Fruit fly (Drosophila melanogaster) whole organism, embryonic: ENCODE measurements around the gene uif.

Experiments
- Ada2b ChIP-seq: fragments of 200-800 bp; sonication (Bioruptor generic); IDR thresholded peaks from 2 replicates; pipeline ENCODE4 v1.3.6; 2022; ENCODE audit warnings: missing biosample characterization, missing genetic modification characterization
- Aef1 ChIP-seq: fragments of 200-800 bp; sonication (Bioruptor generic); IDR thresholded peaks from 3 replicates; pipeline ENCODE4 v1.3.6; 2022; ENCODE audit warnings: missing biosample characterization, missing genetic modification characterization
- Awh ChIP-seq: fragments of 200-800 bp; sonication (Bioruptor generic); IDR thresholded peaks from 2 replicates; pipeline ENCODE4, ENCODE4 v1.3.6; 2022; ENCODE audit warnings: missing biosample characterization, missing genetic modification characterization
- CG10274 ChIP-seq: fragments of 200-800 bp; sonication (Bioruptor generic); optimal IDR thresholded peaks from 3 replicates; lab custom pipeline; 2017; ENCODE audit warnings: missing biosample characterization, mild to moderate bottlenecking, missing genetic modification characterization
- CG11085 ChIP-seq: fragments of 200-800 bp; sonication (Bioruptor generic); IDR thresholded peaks from 2 replicates; pipeline ENCODE4 v1.3.6; 2022; ENCODE audit warnings: missing biosample characterization, missing genetic modification characterization
- CG11398 ChIP-seq: fragments of 200-800 bp; sonication (Bioruptor generic); optimal IDR thresholded peaks from 2 replicates; lab custom pipeline; 2016; ENCODE audit warnings: missing biosample characterization, missing genetic modification characterization
- CG11695 ChIP-seq: fragments of 200-800 bp; sonication (Bioruptor generic); IDR thresholded peaks from 3 replicates; pipeline ENCODE4 v1.3.6; 2022; ENCODE audit warnings: missing biosample characterization, missing genetic modification characterization
- CG12071 ChIP-seq: fragments of 200-800 bp; sonication (Bioruptor generic); optimal IDR thresholded peaks from 3 replicates; lab custom pipeline; 2018; ENCODE audit warnings: missing biosample characterization, mild to moderate bottlenecking, missing genetic modification characterization
- CG14441 ChIP-seq: fragments of 200-800 bp; sonication (Bioruptor generic); IDR thresholded peaks from 2 replicates; pipeline ENCODE4 v1.3.6; 2022; ENCODE audit warnings: missing biosample characterization, missing genetic modification characterization
- CG1529 ChIP-seq: fragments of 200-800 bp; sonication (Bioruptor generic); optimal IDR thresholded peaks from 3 replicates; lab custom pipeline; 2018; ENCODE audit warnings: missing biosample characterization, missing genetic modification characterization
- CG17359 ChIP-seq: fragments of 200-800 bp; sonication (Bioruptor generic); optimal IDR thresholded peaks from 3 replicates; lab custom pipeline; 2018; ENCODE audit warnings: missing biosample characterization, mild to moderate bottlenecking, missing genetic modification characterization, moderate library complexity
- CG17568 ChIP-seq: fragments of 200-800 bp; sonication (Bioruptor generic); optimal IDR thresholded peaks from 2 replicates; lab custom pipeline; 2018; ENCODE audit warnings: missing biosample characterization, mild to moderate bottlenecking, missing genetic modification characterization, moderate library complexity
- CG18599 ChIP-seq: fragments of 200-800 bp; sonication (Bioruptor generic); optimal IDR thresholded peaks from 3 replicates; lab custom pipeline; 2017; ENCODE audit warnings: missing biosample characterization, missing genetic modification characterization, mild to moderate bottlenecking, moderate library complexity, missing genetic modification reagents
- CG30020 ChIP-seq: fragments of 200-800 bp; optimal IDR thresholded peaks from 2 replicates; lab custom pipeline; 2019; ENCODE audit warnings: missing biosample characterization, mild to moderate bottlenecking, missing genetic modification characterization, moderate library complexity
- CG34224 ChIP-seq: fragments of 200-800 bp; sonication (Bioruptor generic); IDR thresholded peaks from 3 replicates; pipeline ENCODE4 v1.3.6; 2022; ENCODE audit warnings: missing biosample characterization, missing genetic modification characterization; ENCODE audit not compliant: partially characterized antibody
- CG6175 ChIP-seq: fragments of 200-800 bp; sonication (Bioruptor generic); IDR thresholded peaks from 3 replicates; pipeline ENCODE4 v1.3.6; 2022; ENCODE audit warnings: missing biosample characterization, missing genetic modification characterization
- CG6765 ChIP-seq: fragments of 200-800 bp; sonication (Bioruptor generic); optimal IDR thresholded peaks from 3 replicates; lab custom pipeline; 2017; ENCODE audit warnings: missing biosample characterization, mild to moderate bottlenecking, missing genetic modification characterization
- CG6791 ChIP-seq: fragments of 200-800 bp; sonication (Bioruptor generic); IDR thresholded peaks from 3 replicates; pipeline ENCODE4 v1.3.6; 2022; ENCODE audit warnings: missing biosample characterization, missing genetic modification characterization; ENCODE audit not compliant: partially characterized antibody
- Dad ChIP-seq: fragments of 200-800 bp; sonication (Bioruptor generic); optimal IDR thresholded peaks from 3 replicates; lab custom pipeline; 2016; ENCODE audit warnings: missing biosample characterization, missing genetic modification characterization
- Dbx ChIP-seq: fragments of 200-800 bp; sonication (Bioruptor generic); IDR thresholded peaks from 3 replicates; pipeline ENCODE4 v1.3.6; 2022; ENCODE audit warnings: missing biosample characterization, missing genetic modification characterization
- Dip2 ChIP-seq: fragments of 200-800 bp; sonication (Bioruptor generic); IDR thresholded peaks from 2 replicates; pipeline ENCODE4 v1.3.6; 2022; ENCODE audit warnings: missing biosample characterization, missing genetic modification characterization
- Fer2 ChIP-seq: fragments of 200-800 bp; sonication (Bioruptor generic); optimal IDR thresholded peaks from 2 replicates; lab custom pipeline; 2018; ENCODE audit warnings: missing biosample characterization, mild to moderate bottlenecking, missing genetic modification characterization, moderate library complexity
- Gsc ChIP-seq: fragments of 200-800 bp; sonication (Bioruptor generic); IDR thresholded peaks from 2 replicates; pipeline ENCODE4 v1.3.6; 2022; ENCODE audit warnings: missing biosample characterization, missing genetic modification characterization
- H2.0 ChIP-seq: fragments of 200-800 bp; sonication (Bioruptor generic); IDR thresholded peaks from 2 replicates; pipeline ENCODE4 v1.3.6; 2022; ENCODE audit warnings: missing biosample characterization, missing genetic modification characterization
- Hey ChIP-seq: fragments of 200-800 bp; sonication (Bioruptor generic); optimal IDR thresholded peaks from 3 replicates; lab custom pipeline; 2018; ENCODE audit warnings: missing biosample characterization, mild to moderate bottlenecking, missing genetic modification characterization
- Hmr ChIP-seq: fragments of 200-800 bp; sonication (Bioruptor generic); optimal IDR thresholded peaks from 3 replicates; lab custom pipeline; 2017; ENCODE audit warnings: mild to moderate bottlenecking, missing biosample characterization, missing genetic modification reagents, missing genetic modification characterization
- Lim3 ChIP-seq: fragments of 200-800 bp; sonication (Bioruptor generic); IDR thresholded peaks from 2 replicates; pipeline ENCODE4 v1.3.6; 2022; ENCODE audit warnings: missing biosample characterization, missing genetic modification characterization
- Sin3A ChIP-seq: fragments of >200 bp; optimal IDR thresholded peaks from 2 replicates; lab custom pipeline; 2018
- Six4 ChIP-seq: fragments of 200-800 bp; sonication (Bioruptor generic); optimal IDR thresholded peaks from 2 replicates; lab custom pipeline; 2016; ENCODE audit warnings: missing biosample characterization, missing genetic modification characterization
- Trl ChIP-seq, 3 experiments: fragments of >200 bp in 2 of 3; fragments of 200-800 bp in 1 of 3; sonication (Bioruptor generic) in 1 of 3; optimal IDR thresholded peaks; 2 replicates in 1 of 3; 3 replicates in 2 of 3; lab custom pipeline; 2016 to 2017; ENCODE audit warnings: missing biosample characterization in 1 of 3, missing genetic modification characterization in 1 of 3
- ap ChIP-seq: fragments of 200-800 bp; sonication (Bioruptor generic); IDR thresholded peaks from 2 replicates; pipeline ENCODE4 v1.3.6; 2022; ENCODE audit warnings: missing biosample characterization, missing genetic modification characterization
- dm ChIP-seq: fragments of 200-800 bp; sonication (Bioruptor generic); optimal IDR thresholded peaks from 3 replicates; lab custom pipeline; 2016; ENCODE audit warnings: missing biosample characterization, missing genetic modification characterization
- dysf ChIP-seq: fragments of 200-800 bp; sonication (Bioruptor generic); IDR thresholded peaks from 3 replicates; pipeline ENCODE4 v1.3.6; 2022; ENCODE audit warnings: missing biosample characterization, missing genetic modification characterization
- gcm ChIP-seq: fragments of 200-800 bp; sonication (Bioruptor generic); optimal IDR thresholded peaks from 2 replicates; lab custom pipeline; 2019; ENCODE audit warnings: missing biosample characterization, mild to moderate bottlenecking, missing genetic modification characterization, moderate library complexity
- ken ChIP-seq: fragments of 200-800 bp; sonication (Bioruptor generic); IDR thresholded peaks from 3 replicates; pipeline ENCODE4 v1.3.6; 2022; ENCODE audit warnings: missing biosample characterization, missing genetic modification characterization
- lab ChIP-seq: fragments of 200-800 bp; sonication (Bioruptor generic); optimal IDR thresholded peaks from 3 replicates; lab custom pipeline; 2017; ENCODE audit warnings: missing biosample characterization, missing genetic modification characterization, mild to moderate bottlenecking, moderate library complexity, missing genetic modification reagents
- lbe ChIP-seq: fragments of 200-800 bp; sonication (Bioruptor generic); optimal IDR thresholded peaks from 2 replicates; lab custom pipeline; 2016; ENCODE audit warnings: missing biosample characterization, mild to moderate bottlenecking, missing genetic modification characterization
- lola ChIP-seq, 3 experiments: fragments of >200 bp in 2 of 3; fragments of 200-800 bp in 1 of 3; sonication (Bioruptor generic) in 1 of 3; optimal IDR thresholded peaks; 2 replicates each; lab custom pipeline; 2017 to 2019; ENCODE audit warnings: missing biosample characterization in 3 of 3, missing genetic modification characterization in 3 of 3, mild to moderate bottlenecking in 1 of 3, moderate library complexity in 1 of 3
- mirr ChIP-seq: fragments of 200-800 bp; sonication (Bioruptor generic); optimal IDR thresholded peaks from 3 replicates; lab custom pipeline; 2018; ENCODE audit warnings: missing biosample characterization, mild to moderate bottlenecking, missing genetic modification characterization
- p53 ChIP-seq: fragments of 200-800 bp; sonication (Bioruptor generic); optimal IDR thresholded peaks from 2 replicates; lab custom pipeline; 2016; ENCODE audit warnings: missing biosample characterization, missing genetic modification characterization
- ranshi ChIP-seq: fragments of 200-800 bp; sonication (Bioruptor generic); IDR thresholded peaks from 2 replicates; pipeline ENCODE4 v1.3.6; 2022; ENCODE audit warnings: missing biosample characterization, missing genetic modification characterization
- schlank ChIP-seq: fragments of 200-800 bp; sonication (Bioruptor generic); optimal IDR thresholded peaks from 2 replicates; lab custom pipeline; 2018; ENCODE audit warnings: missing biosample characterization, mild to moderate bottlenecking, missing genetic modification characterization
- sug ChIP-seq: fragments of 200-800 bp; optimal IDR thresholded peaks from 2 replicates; lab custom pipeline; 2019; ENCODE audit warnings: missing biosample characterization, mild to moderate bottlenecking, missing genetic modification characterization, moderate library complexity
- zen2 ChIP-seq: fragments of 200-800 bp; sonication (Bioruptor generic); IDR thresholded peaks from 3 replicates; pipeline ENCODE4 v1.3.6; 2022; ENCODE audit warnings: missing biosample characterization, missing genetic modification characterization; ENCODE audit not compliant: partially characterized antibody

Gene uif

dm6 chr2L:7023614-7024259, 13.6 kb upstream of the uif start, which contains the start of gene Gart (continued):
- TF ChIP-seq zen2 (GFP tag; lab: Robert Waterston, UW) (no peak), dm (peak; percentile 73), lbe (peak; percentile 74), Six4 (GFP tag; lab: Kevin White, UChicago) (peak; percentile 6), CG12071 (no peak), H2.0 (GFP tag; lab: Robert Waterston, UW) (peak; percentile 67), CG1529 (peak; percentile 59), CG17568 (no peak), gcm (GFP tag; lab: Kevin White, UChicago) (peak; percentile 52), CG10274 (no peak), lab (peak; percentile 28), CG14441 (GFP tag; lab: Robert Waterston, UW) (0 out of 2 replicates have a peak, but pooled peaks have one; percentile 30), Trl (optimal IDR thresholded peaks at IDR 0.05; lab: Kevin White, UChicago) (no peak), Trl (GFP tag; optimal IDR thresholded peaks at IDR 0.05; lab: Kevin White, UChicago) (peak; percentile 69), ken (peak; percentile 74; the same call in 2 of the 3 replicates), CG18599 (GFP tag; lab: Kevin White, UChicago) (no peak), Awh (GFP tag; lab: Robert Waterston, UW) (no peak), CG30020 (tag; lab: Kevin White, UChicago) (no peak), mirr (GFP tag; lab: Kevin White, UChicago) (no peak), Dip2 (no peak), Sin3A (lab: Kevin White, UChicago) (no peak), Lim3 (GFP tag; lab: Robert Waterston, UW) (no peak), Dbx (GFP tag; lab: Robert Waterston, UW) (peak; percentile 63; the same call in 2 of the 3 replicates), p53 (GFP tag; lab: Kevin White, UChicago) (no peak), CG11085 (GFP tag; lab: Robert Waterston, UW) (no peak), CG6765 (GFP tag; lab: Kevin White, UChicago) (peak; percentile 19), Fer2 (no peak), Gsc (GFP tag; lab: Robert Waterston, UW) (no peak), CG6175 (GFP tag; lab: Robert Waterston, UW) (no peak), ap (GFP tag; lab: Robert Waterston, UW) (no peak), CG6791 (GFP tag; lab: Robert Waterston, UW) (no peak), lola (GFP tag; optimal IDR thresholded peaks at IDR 0.05; lab: Kevin White, UChicago) (peak in 1 of 3 experiments; percentile 58), sug (tag; lab: Kevin White, UChicago) (peak; percentile 89), ranshi (GFP tag; lab: Robert Waterston, UW) (0 out of 2 replicates have a peak, but pooled peaks have one; percentile 63), dysf (GFP tag; lab: Robert Waterston, UW) (peak; percentile 75; the same call in 2 of the 3 replicates), Aef1 (GFP tag; lab: Robert Waterston, UW) (peak; percentile 62; the same call in 2 of the 3 replicates)

dm6 chr2L:7021382-7021781, 11.2 kb upstream of the uif start, which contains the start of gene Pcp:
TSS of gene Pcp (plus strand) at chr2L:7021682.
- TF ChIP-seq Hey (tag; lab: Kevin White, UChicago) (no peak), CG17359 (no peak), Hmr (GFP tag; lab: Kevin White, UChicago) (no peak), CG11398 (GFP tag; lab: Kevin White, UChicago) (no peak), CG11695 (no peak), CG34224 (GFP tag; lab: Robert Waterston, UW) (no peak), Dad (no peak), schlank (tag; lab: Kevin White, UChicago) (no peak), Ada2b (GFP tag; lab: Robert Waterston, UW) (no peak)
- TF ChIP-seq, all 482 proteins: peak for 0
